Fruit fly (Drosophila melanogaster): ENCODE results near the gene CG14780.

The CG14780 gene

DNA sequence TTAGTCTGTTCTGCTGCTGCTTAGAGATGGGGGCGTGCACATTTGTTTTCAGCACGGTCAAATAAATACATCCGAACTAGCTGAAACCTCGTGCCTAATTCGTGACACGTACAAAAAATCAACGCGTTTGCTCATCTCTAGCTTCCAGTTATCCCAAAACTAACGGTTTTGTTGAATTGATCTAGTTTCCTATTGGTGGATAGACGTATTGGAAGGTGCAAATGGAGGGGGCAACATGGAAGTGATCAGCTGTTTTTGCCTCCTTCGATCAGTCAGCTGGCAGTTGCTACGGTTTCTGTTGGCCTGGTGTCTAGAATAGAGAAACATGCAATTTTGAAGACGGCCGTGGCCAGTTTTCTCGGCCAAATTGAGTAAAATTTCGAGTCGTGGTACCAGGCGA, 45.3 kb downstream of the CG14780 start (continued):
- TF ChIP-seq shn (GFP tag; optimal IDR thresholded peaks at IDR 0.05) (no peak), sens-2 (GFP tag; IDR thresholded peaks at IDR 0.05) (no peak), mld (GFP tag; IDR thresholded peaks at IDR 0.05; ENCODE audit: partially characterized antibody) (peak; percentile 89), kay (GFP tag; optimal IDR thresholded peaks at IDR 0.05) (no peak), ham (GFP tag; IDR thresholded peaks at IDR 0.05) (no peak), row (GFP tag; IDR thresholded peaks at IDR 0.05) (peak; percentile 92), schlank (tag; optimal IDR thresholded peaks at IDR 0.05) (no peak), unpg (GFP tag; optimal IDR thresholded peaks at IDR 0.05) (peak; percentile 27), CG11085 (GFP tag; IDR thresholded peaks at IDR 0.05) (0 out of 2 replicates have a peak, but pooled peaks have one; percentile 27), CG2889 (GFP tag; IDR thresholded peaks at IDR 0.05) (no peak), CG2116 (GFP tag; optimal IDR thresholded peaks at IDR 0.05) (no peak), gce (GFP tag; IDR thresholded peaks at IDR 0.05) (no peak), nmo (GFP tag; optimal IDR thresholded peaks at IDR 0.05) (no peak), CG13624 (GFP tag; optimal IDR thresholded peaks at IDR 0.05) (peak; percentile 35), zf30C (GFP tag; optimal IDR thresholded peaks at IDR 0.05) (no peak), tx (GFP tag; optimal IDR thresholded peaks at IDR 0.05) (peak; percentile 2), CG12155 (GFP tag; optimal IDR thresholded peaks at IDR 0.05) (peak; percentile 31), Myb (GFP tag; optimal IDR thresholded peaks at IDR 0.05) (no peak), dan (GFP tag; IDR thresholded peaks at IDR 0.05) (no peak), Mrtf (GFP tag; IDR thresholded peaks at IDR 0.05) (peak; percentile 22; the same call in 1 of the 3 replicates), CG2678 (tag; optimal IDR thresholded peaks at IDR 0.05) (peak; percentile 36), Hr51 (GFP tag; optimal IDR thresholded peaks at IDR 0.05) (peak; percentile 10 to 32), Awh (GFP tag; IDR thresholded peaks at IDR 0.05) (no peak), exex (tag; optimal IDR thresholded peaks at IDR 0.05) (no peak), cato (GFP tag; optimal IDR thresholded peaks at IDR 0.05; ENCODE audit: borderline replicate concordance) (no peak), CG10462 (GFP tag; optimal IDR thresholded peaks at IDR 0.05) (peak; percentile 90), wor (GFP tag; IDR thresholded peaks at IDR 0.05) (no peak), Pdp1 (GFP tag; optimal IDR thresholded peaks at IDR 0.05) (peak; percentile 16 to 34), CG10979 (tag; optimal IDR thresholded peaks at IDR 0.05) (no peak), Fer1 (GFP tag; optimal IDR thresholded peaks at IDR 0.05) (peak; percentile 36), Mes4 (GFP tag; optimal IDR thresholded peaks at IDR 0.05) (no peak), CG11456 (GFP tag; IDR thresholded peaks at IDR 0.05) (peak; percentile 26; the same call in 1 of the 3 replicates), unc-4 (GFP tag; IDR thresholded peaks at IDR 0.05; ENCODE audit: partially characterized antibody) (peak; percentile 88), CG12071 (GFP tag; optimal IDR thresholded peaks at IDR 0.05) (no peak), CG9797 (GFP tag; optimal IDR thresholded peaks at IDR 0.05) (peak; percentile 10), hbn (GFP tag; IDR thresholded peaks at IDR 0.05; ENCODE audit: partially characterized antibody) (peak; percentile 96), CG12219 (GFP tag; optimal IDR thresholded peaks at IDR 0.05) (no peak), NFAT (GFP tag; IDR thresholded peaks at IDR 0.05) (peak; percentile 63), eyg (GFP tag; optimal IDR thresholded peaks at IDR 0.05) (peak; percentile 30), pita (GFP tag; optimal IDR thresholded peaks at IDR 0.05) (no peak), HmgZ (tag; optimal IDR thresholded peaks at IDR 0.05) (peak; percentile 26), crp (GFP tag; optimal IDR thresholded peaks at IDR 0.05) (peak; percentile 17 to 82), h (optimal IDR thresholded peaks at IDR 0.05) (no peak), B-H2 (GFP tag; optimal IDR thresholded peaks at IDR 0.05) (peak; percentile 44), Sox102F (GFP tag; optimal IDR thresholded peaks at IDR 0.05) (no peak), vfl (GFP tag; optimal IDR thresholded peaks at IDR 0.05) (peak; percentile 5), CG6683 (GFP tag; optimal IDR thresholded peaks at IDR 0.05) (no peak), hkb (optimal IDR thresholded peaks at IDR 0.05) (no peak), hkb (GFP tag; IDR thresholded peaks at IDR 0.05) (0 out of 2 replicates have a peak, but pooled peaks have one; percentile 36), CG4730 (GFP tag; IDR thresholded peaks at IDR 0.05) (no peak), CG6854 (GFP tag; optimal IDR thresholded peaks at IDR 0.05) (no peak), toy (GFP tag; IDR thresholded peaks at IDR 0.05) (no peak)

Measured in whole organism, embryonic.